Worm (Caenorhabditis elegans): ENCODE results near the gene hrg-9.

ce11 chrV:12961085-12961560 is 2.0 kb downstream of the hrg-9 start, which contains the start of gene mpst-7:
- TF ChIP-seq ztf-29 (GFP tag; IDR thresholded peaks at IDR 0.05) (no peak), klf-2 (GFP tag; conservative IDR thresholded peaks at IDR 0.05) (no peak), med-1 (GFP tag; optimal IDR thresholded peaks at IDR 0.05; ENCODE audit: insufficient read depth) (no peak), T22C8.4 (GFP tag; IDR thresholded peaks at IDR 0.05) (no peak)
